Worm (Caenorhabditis elegans): ENCODE results near the gene lec-6.
A peak's percentile ranks its signal among the peaks of the same experiment; 100 is the strongest.

The lec-6 gene

DNA sequence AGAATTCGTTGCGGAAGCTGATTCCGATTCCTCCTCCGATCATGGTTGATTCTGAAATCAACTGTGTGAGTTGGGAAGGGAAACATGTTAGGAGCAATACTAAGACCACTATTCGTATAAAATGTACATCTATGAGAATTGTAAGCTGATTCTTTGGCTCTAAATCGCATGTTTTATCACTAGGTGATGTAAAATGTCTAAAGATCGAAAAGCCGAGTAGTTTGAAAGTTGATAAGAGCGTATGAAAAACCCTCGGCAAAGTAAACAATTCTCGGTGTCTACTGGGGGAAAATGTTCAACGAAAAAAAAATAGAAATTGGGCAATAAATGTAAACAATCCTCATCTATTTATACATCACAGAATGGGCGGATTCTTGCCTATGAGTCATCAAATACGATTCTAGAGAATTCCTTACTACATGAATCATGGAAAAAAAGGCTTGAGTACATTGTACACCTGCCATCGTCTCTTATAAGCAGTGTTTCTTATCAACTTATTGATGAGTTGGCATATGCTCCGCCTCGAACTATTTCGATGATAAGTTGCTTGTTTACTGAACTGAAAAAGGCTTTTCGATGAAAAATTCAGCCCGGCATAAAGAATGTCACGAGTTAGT lies at the start of gene lec-6:
Gene lec-6 (minus strand): TSS at position 51 of the 617 bp plus-strand sequence.
- TF ChIP-seq nhr-12 (tag; optimal IDR thresholded peaks at IDR 0.05) (no peak), sma-3 (GFP tag; optimal IDR thresholded peaks at IDR 0.05) (peak; percentile 24), ceh-82 (tag; optimal IDR thresholded peaks at IDR 0.05) (no peak), nhr-10 (tag; optimal IDR thresholded peaks at IDR 0.05) (no peak), nhr-129 (tag; optimal IDR thresholded peaks at IDR 0.05) (peak; percentile 50), crh-2 (tag; optimal IDR thresholded peaks at IDR 0.05) (peak; percentile 91), nhr-77 (tag; optimal IDR thresholded peaks at IDR 0.05) (no peak), gmeb-1 (tag; optimal IDR thresholded peaks at IDR 0.05) (peak; percentile 48), F13H6.1 (tag; optimal IDR thresholded peaks at IDR 0.05) (peak; percentile 52), blmp-1 (tag; optimal IDR thresholded peaks at IDR 0.05; ENCODE audit: insufficient read depth) (no peak), elt-3 (tag; optimal IDR thresholded peaks at IDR 0.05) (no peak), egl-27 (tag; optimal IDR thresholded peaks at IDR 0.05) (no peak), lsy-2 (tag; optimal IDR thresholded peaks at IDR 0.05) (peak in 1 of 2 experiments; percentile 20), unc-39 (tag; optimal IDR thresholded peaks at IDR 0.05) (no peak), fos-1 (tag; optimal IDR thresholded peaks at IDR 0.05) (peak; percentile 98), sma-9 (GFP tag; optimal IDR thresholded peaks at IDR 0.05) (peak; percentile 63), sma-9 (tag; optimal IDR thresholded peaks at IDR 0.05) (no peak), dmd-4 (tag; optimal IDR thresholded peaks at IDR 0.05) (no peak), Y55F3AM.14 (GFP tag; optimal IDR thresholded peaks at IDR 0.05) (no peak), skn-1 (tag; optimal IDR thresholded peaks at IDR 0.05) (no peak), ztf-1 (GFP tag; conservative IDR thresholded peaks at IDR 0.05) (no peak)

DNA sequence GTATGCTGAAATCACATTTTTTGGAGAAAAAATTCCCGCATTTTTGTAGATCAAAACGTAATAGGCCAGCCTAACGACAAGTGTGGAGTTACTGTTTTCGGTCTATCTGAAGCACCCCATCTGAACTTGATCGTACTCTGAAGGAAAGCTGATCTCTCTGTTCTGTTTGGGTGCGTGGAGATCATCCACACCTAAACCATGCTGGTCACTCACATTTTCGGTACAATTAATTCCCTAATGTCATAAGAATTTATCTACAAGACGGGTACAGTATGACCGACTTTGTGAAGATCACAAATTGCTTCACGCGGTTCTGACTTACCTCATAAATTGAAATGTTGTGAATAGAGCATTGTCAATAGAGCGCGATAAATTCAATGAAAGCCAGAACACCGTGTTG lies 49.8 kb upstream of the lec-6 start:
- no peak for TF ChIP-seq nhr-77 (tag; optimal IDR thresholded peaks at IDR 0.05)
- no peak for TF ChIP-seq skn-1 (tag; optimal IDR thresholded peaks at IDR 0.05)

DNA sequence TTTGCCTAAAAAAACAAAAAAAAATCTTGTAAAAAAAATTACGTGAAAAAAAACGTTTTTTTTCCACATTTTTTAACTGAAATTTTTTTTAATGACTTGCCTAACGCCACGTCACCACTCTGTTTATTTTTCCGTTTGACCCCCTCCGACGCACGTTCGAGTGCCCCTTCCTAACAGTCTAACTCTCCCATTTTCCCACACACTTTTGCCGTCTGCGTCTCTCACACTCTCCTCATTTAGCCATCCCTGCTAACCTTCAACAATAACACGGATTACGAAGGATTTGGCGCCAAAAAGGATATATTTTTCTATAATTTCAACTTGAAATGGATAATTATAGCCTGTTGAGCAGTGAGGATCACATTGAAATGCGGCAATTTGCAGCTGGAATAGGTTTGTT lies 47.1 kb upstream of the lec-6 start:
- TF ChIP-seq unc-39 (tag; optimal IDR thresholded peaks at IDR 0.05), result no peak
- no peak for TF ChIP-seq ztf-1 (GFP tag; conservative IDR thresholded peaks at IDR 0.05)
- TF ChIP-seq mdl-1 (tag; optimal IDR thresholded peaks at IDR 0.05), result no peak
- TF ChIP-seq nhr-237 (tag; optimal IDR thresholded peaks at IDR 0.05), result no peak
- no peak for TF ChIP-seq unc-62 (GFP tag; optimal IDR thresholded peaks at IDR 0.05)
- no peak for TF ChIP-seq egl-27 (tag; optimal IDR thresholded peaks at IDR 0.05)
- TF ChIP-seq crh-2 (tag; optimal IDR thresholded peaks at IDR 0.05), result peak; percentile 79
- no peak for TF ChIP-seq ceh-82 (tag; optimal IDR thresholded peaks at IDR 0.05)
- TF ChIP-seq zag-1 (tag; optimal IDR thresholded peaks at IDR 0.05), result no peak
- peak; percentile 61 for TF ChIP-seq C34F6.9 (tag; optimal IDR thresholded peaks at IDR 0.05)
- peak in 1 of 2 experiments; percentile 7 for TF ChIP-seq lsy-2 (tag; optimal IDR thresholded peaks at IDR 0.05)
- TF ChIP-seq alr-1 (tag; optimal IDR thresholded peaks at IDR 0.05), result no peak
- TF ChIP-seq sma-9 (GFP tag; optimal IDR thresholded peaks at IDR 0.05), result no peak
- TF ChIP-seq sma-9 (tag; optimal IDR thresholded peaks at IDR 0.05), result no peak
- no peak for TF ChIP-seq blmp-1 (tag; optimal IDR thresholded peaks at IDR 0.05; ENCODE audit: insufficient read depth)
- TF ChIP-seq aly-2 (tag; optimal IDR thresholded peaks at IDR 0.05), result no peak
- no peak for TF ChIP-seq sma-3 (GFP tag; optimal IDR thresholded peaks at IDR 0.05)
- TF ChIP-seq ceh-16 (tag; optimal IDR thresholded peaks at IDR 0.05), result no peak
- TF ChIP-seq F13H6.1 (tag; optimal IDR thresholded peaks at IDR 0.05), result peak; percentile 1
- peak; percentile 15 for TF ChIP-seq nhr-25 (tag; optimal IDR thresholded peaks at IDR 0.05)
- TF ChIP-seq lin-11 (tag; optimal IDR thresholded peaks at IDR 0.05), result no peak
- no peak for TF ChIP-seq nhr-23 (tag; optimal IDR thresholded peaks at IDR 0.05)
- TF ChIP-seq dmd-4 (tag; optimal IDR thresholded peaks at IDR 0.05), result no peak
- no peak for TF ChIP-seq R02D3.7 (tag; optimal IDR thresholded peaks at IDR 0.05)
- no peak for TF ChIP-seq lin-13 (GFP tag; optimal IDR thresholded peaks at IDR 0.05)
- no peak for TF ChIP-seq elt-3 (tag; optimal IDR thresholded peaks at IDR 0.05)
- TF ChIP-seq fos-1 (tag; optimal IDR thresholded peaks at IDR 0.05), result peak; percentile 33

ce11 chrIII:646454-646853 lies 46.3 kb upstream of the lec-6 start, which contains the start of gene orai-1:
Gene orai-1, plus strand, starts transcription at chrIII:646754.
- TF ChIP-seq ceh-82 (tag; optimal IDR thresholded peaks at IDR 0.05) (no peak), egl-27 (tag; optimal IDR thresholded peaks at IDR 0.05) (no peak), nhr-77 (tag; optimal IDR thresholded peaks at IDR 0.05) (no peak), snpc-4 (tag; optimal IDR thresholded peaks at IDR 0.05) (no peak), lin-13 (GFP tag; optimal IDR thresholded peaks at IDR 0.05) (no peak), F13H6.1 (tag; optimal IDR thresholded peaks at IDR 0.05) (no peak), alr-1 (tag; optimal IDR thresholded peaks at IDR 0.05) (no peak), nhr-11 (tag; optimal IDR thresholded peaks at IDR 0.05) (no peak), unc-55 (GFP tag; optimal IDR thresholded peaks at IDR 0.05) (no peak), ztf-4 (tag; optimal IDR thresholded peaks at IDR 0.05) (no peak), zag-1 (tag; optimal IDR thresholded peaks at IDR 0.05) (no peak), C34F6.9 (tag; optimal IDR thresholded peaks at IDR 0.05) (no peak), nhr-129 (tag; optimal IDR thresholded peaks at IDR 0.05) (no peak), nhr-25 (tag; optimal IDR thresholded peaks at IDR 0.05) (no peak), ztf-1 (GFP tag; conservative IDR thresholded peaks at IDR 0.05) (no peak), elt-3 (tag; optimal IDR thresholded peaks at IDR 0.05) (no peak), fos-1 (tag; optimal IDR thresholded peaks at IDR 0.05) (no peak), sma-9 (GFP tag; optimal IDR thresholded peaks at IDR 0.05) (no peak), sma-9 (tag; optimal IDR thresholded peaks at IDR 0.05) (no peak)
